Fruit fly (Drosophila melanogaster) whole organism, embryonic: ENCODE measurements around the gene Rab14.

ENCODE experiments used
- CG10209 ChIP-seq: fragments of 200-800 bp; sonication (Bioruptor generic); optimal IDR thresholded peaks from 3 replicates; lab custom pipeline; 2017; ENCODE audit warnings: missing biosample characterization, mild to moderate bottlenecking, missing genetic modification characterization, missing genetic modification reagents
- CG11723 ChIP-seq: fragments of 200-800 bp; sonication (Bioruptor generic); optimal IDR thresholded peaks from 2 replicates; lab custom pipeline; 2017; ENCODE audit warnings: missing biosample characterization, mild to moderate bottlenecking, missing genetic modification characterization
- CG18476 ChIP-seq: fragments of 200-800 bp; sonication (Bioruptor generic); optimal IDR thresholded peaks from 2 replicates; lab custom pipeline; 2016; ENCODE audit warnings: missing biosample characterization, mild to moderate bottlenecking, missing genetic modification characterization
- CG7372 ChIP-seq: fragments of 200-800 bp; sonication (Bioruptor generic); IDR thresholded peaks from 2 replicates; pipeline ENCODE4 v1.3.6; 2022; ENCODE audit warnings: missing biosample characterization, missing genetic modification characterization
- Hey ChIP-seq: fragments of 200-800 bp; sonication (Bioruptor generic); optimal IDR thresholded peaks from 3 replicates; lab custom pipeline; 2018; ENCODE audit warnings: missing biosample characterization, mild to moderate bottlenecking, missing genetic modification characterization
- Hr3 ChIP-seq: fragments of 200-800 bp; sonication (Bioruptor generic); optimal IDR thresholded peaks from 3 replicates; lab custom pipeline; 2016; ENCODE audit warnings: missing biosample characterization, missing genetic modification characterization
- cwo ChIP-seq: fragments of 200-800 bp; sonication (Bioruptor generic); optimal IDR thresholded peaks from 3 replicates; lab custom pipeline; 2017; ENCODE audit warnings: missing biosample characterization, missing genetic modification characterization, mild to moderate bottlenecking, moderate library complexity, missing genetic modification reagents
- kah ChIP-seq: fragments of 200-800 bp; sonication (Bioruptor generic); optimal IDR thresholded peaks from 2 replicates; lab custom pipeline; 2018; ENCODE audit warnings: missing biosample characterization, mild to moderate bottlenecking, missing genetic modification characterization
- lmd ChIP-seq: fragments of 200-800 bp; sonication (Bioruptor generic); IDR thresholded peaks from 2 replicates; pipeline ENCODE4 v1.3.6; 2022; ENCODE audit warnings: missing biosample characterization, missing genetic modification characterization
- prd ChIP-seq, 3 experiments: fragments of >200 bp in 2 of 3; fragments of 200-800 bp in 1 of 3; sonication (Bioruptor generic) in 1 of 3; optimal IDR thresholded peaks in 2 of 3; IDR thresholded peaks in 1 of 3; 2 replicates in 2 of 3; 3 replicates in 1 of 3; pipeline versions ENCODE4 v1.3.6 to Lab custom; 2017 to 2022; ENCODE audit warnings: missing biosample characterization in 1 of 3, missing genetic modification characterization in 1 of 3
- usp ChIP-seq: fragments of >200 bp; optimal IDR thresholded peaks from 2 replicates; lab custom pipeline; 2017; ENCODE audit warnings: missing biosample characterization, missing genetic modification characterization

- no peak for TF ChIP-seq Hr3 (GFP tag; lab: Kevin White, UChicago)
- TF ChIP-seq CG11723 (GFP tag; lab: Kevin White, UChicago), result no peak
- no peak for TF ChIP-seq Hey (tag; lab: Kevin White, UChicago)
- TF ChIP-seq CG18476 (GFP tag; lab: Kevin White, UChicago), result no peak
- no peak for TF ChIP-seq kah (GFP tag; lab: Kevin White, UChicago)
- no peak for TF ChIP-seq cwo (GFP tag; lab: Kevin White, UChicago)
- no peak for TF ChIP-seq lmd
- no peak for TF ChIP-seq CG7372 (GFP tag; lab: Robert Waterston, UW)
- no peak for TF ChIP-seq prd (optimal IDR thresholded peaks at IDR 0.05; lab: Kevin White, UChicago)
- TF ChIP-seq prd (GFP tag; IDR thresholded peaks at IDR 0.05; lab: Robert Waterston, UW), result no peak
- no peak for TF ChIP-seq usp
- TF ChIP-seq CG10209, result no peak
These were observed 1.3 kb downstream of the Rab14 start for dm6 chr2L:14356279-14356678.
